Worm (Caenorhabditis elegans) whole organism, young adult: ENCODE measurements around the gene hira-1.

Experiments used
- B0019.2 ChIP-seq: fragments of 200-800 bp; sonication (Bioruptor generic); conservative IDR thresholded peaks from 2 replicates; pipeline ENCODE4 v1.3.6; 2022; ENCODE audit warnings: missing genetic modification reagents, missing genetic modification characterization, missing compliant biosample characterization
- B0261.1 ChIP-seq: sonication (generic microtip); optimal IDR thresholded peaks from 2 replicates; lab custom pipeline; 2016; ENCODE audit warnings: mild to moderate bottlenecking, missing genetic modification characterization, moderate library complexity, missing compliant biosample characterization
- C17E4.6 ChIP-seq: fragments of 200-800 bp; sonication (Bioruptor generic); IDR thresholded peaks from 2 replicates; pipeline ENCODE4 v1.3.6; 2022; ENCODE audit warnings: missing genetic modification reagents, missing genetic modification characterization, missing compliant biosample characterization
- D2030.7 ChIP-seq: fragments of 200-800 bp; sonication (Bioruptor generic); IDR thresholded peaks from 2 replicates; pipeline ENCODE4 v1.3.6; 2022; ENCODE audit warnings: missing genetic modification reagents, missing genetic modification characterization, missing compliant biosample characterization
- F33H1.4 ChIP-seq: fragments of 200-800 bp; sonication (Bioruptor generic); IDR thresholded peaks from 2 replicates; pipeline ENCODE4 v1.3.6; 2022; ENCODE audit warnings: missing genetic modification reagents, missing genetic modification characterization, missing compliant biosample characterization
- F39B2.1 ChIP-seq: fragments of 200-800 bp; sonication (Bioruptor generic); IDR thresholded peaks from 2 replicates; pipeline ENCODE4 v1.3.6; 2022; ENCODE audit warnings: missing genetic modification reagents, missing genetic modification characterization, missing compliant biosample characterization
- F52B5.7 ChIP-seq: sonication (generic microtip); optimal IDR thresholded peaks from 2 replicates; lab custom pipeline; 2016; ENCODE audit warnings: mild to moderate bottlenecking, missing genetic modification characterization, missing compliant biosample characterization
- K11D2.4 ChIP-seq: fragments of 200-800 bp; sonication (Bioruptor generic); IDR thresholded peaks from 2 replicates; pipeline ENCODE4 v1.3.6; 2022; ENCODE audit warnings: missing genetic modification reagents, missing genetic modification characterization, missing compliant biosample characterization
- Y53F4B.3 ChIP-seq: fragments of 200-800 bp; sonication (Bioruptor generic); IDR thresholded peaks from 2 replicates; pipeline ENCODE4 v1.3.6; 2022; ENCODE audit warnings: missing genetic modification reagents, missing genetic modification characterization, missing compliant biosample characterization
- Y67H2A.10 ChIP-seq: fragments of 200-800 bp; sonication (Bioruptor generic); conservative IDR thresholded peaks from 2 replicates; pipeline ENCODE4 v1.3.6; 2022; ENCODE audit warnings: missing genetic modification reagents, missing genetic modification characterization, missing compliant biosample characterization
- Y79H2A.3 ChIP-seq: fragments of 200-800 bp; sonication (Bioruptor generic); conservative IDR thresholded peaks from 2 replicates; pipeline ENCODE4 v1.3.6; 2022; ENCODE audit warnings: missing genetic modification reagents, missing genetic modification characterization, missing compliant biosample characterization
- aptf-3 ChIP-seq: fragments of 200-800 bp; sonication (Bioruptor generic); IDR thresholded peaks from 2 replicates; pipeline ENCODE4 v1.3.6; 2022; ENCODE audit warnings: missing genetic modification characterization, missing compliant biosample characterization
- bed-2 ChIP-seq: fragments of 200-800 bp; sonication (Bioruptor generic); IDR thresholded peaks from 2 replicates; pipeline ENCODE4 v1.3.6; 2022; ENCODE audit warnings: missing genetic modification reagents, missing genetic modification characterization, missing compliant biosample characterization
- ccch-3 ChIP-seq: fragments of 200-800 bp; sonication (Bioruptor generic); optimal IDR thresholded peaks from 2 replicates; lab custom pipeline; 2018; ENCODE audit warnings: mild to moderate bottlenecking, missing genetic modification characterization, missing compliant biosample characterization
- ceh-100 ChIP-seq: fragments of 200-800 bp; sonication (Bioruptor generic); IDR thresholded peaks from 2 replicates; pipeline ENCODE4 v1.3.6; 2022; ENCODE audit warnings: missing genetic modification reagents, missing genetic modification characterization, missing compliant biosample characterization
- ceh-27 ChIP-seq: fragments of 200-800 bp; sonication (Bioruptor generic); optimal IDR thresholded peaks from 2 replicates; lab custom pipeline; 2018; ENCODE audit warnings: mild to moderate bottlenecking, missing genetic modification characterization, moderate library complexity, missing compliant biosample characterization
- ceh-58 ChIP-seq: fragments of 200-800 bp; sonication (Bioruptor generic); IDR thresholded peaks from 2 replicates; pipeline ENCODE4 v1.3.6; 2022; ENCODE audit warnings: missing genetic modification characterization, missing compliant biosample characterization
- ceh-79 ChIP-seq: sonication (generic microtip); optimal IDR thresholded peaks from 2 replicates; lab custom pipeline; 2017; ENCODE audit warnings: mild to moderate bottlenecking, missing genetic modification characterization, missing compliant biosample characterization
- die-1 ChIP-seq: sonication (generic microtip); optimal IDR thresholded peaks from 2 replicates; lab custom pipeline; 2016; ENCODE audit warnings: missing genotype, mild to moderate bottlenecking, missing genetic modification characterization, missing compliant biosample characterization
- fkh-3 ChIP-seq: sonication (generic microtip); optimal IDR thresholded peaks from 2 replicates; lab custom pipeline; 2016; ENCODE audit warnings: mild to moderate bottlenecking, missing genetic modification characterization, missing compliant biosample characterization
- him-1 ChIP-seq: sonication (generic microtip); optimal IDR thresholded peaks from 2 replicates; lab custom pipeline; 2016; ENCODE audit warnings: missing genotype, missing genetic modification reagents, missing genetic modification characterization, missing compliant biosample characterization
- hlh-26 ChIP-seq: fragments of 200-800 bp; sonication (Bioruptor generic); conservative IDR thresholded peaks from 2 replicates; pipeline ENCODE4 v1.3.6; 2022; ENCODE audit warnings: missing genetic modification reagents, missing genetic modification characterization, missing compliant biosample characterization
- hmg-20 ChIP-seq: fragments of 200-800 bp; sonication (Bioruptor generic); IDR thresholded peaks from 2 replicates; pipeline ENCODE4 v1.3.6; 2022; ENCODE audit warnings: missing genetic modification reagents, missing genetic modification characterization, missing compliant biosample characterization
- let-607 ChIP-seq, 2 experiments: fragments of 200-800 bp in 1 of 2; sonication (Bioruptor generic) in 1 of 2; sonication (generic microtip) in 1 of 2; optimal IDR thresholded peaks; 2 replicates each; lab custom pipeline; 2016 to 2018; ENCODE audit warnings: mild to moderate bottlenecking in 2 of 2, missing compliant biosample characterization in 2 of 2, missing genetic modification characterization in 2 of 2, moderate library complexity in 2 of 2, missing genotype in 1 of 2
- lin-26 ChIP-seq: fragments of 200-800 bp; sonication (Bioruptor generic); IDR thresholded peaks from 2 replicates; pipeline ENCODE4 v1.3.6; 2022; ENCODE audit warnings: missing genetic modification reagents, missing genetic modification characterization, missing compliant biosample characterization
- lin-35 ChIP-seq, 3 experiments: fragments of 150-350 bp in 2 of 3; sonication (generic microtip) in 1 of 3; optimal IDR thresholded peaks; 2 replicates each; lab custom pipeline; 2014 to 2018; ENCODE audit warnings: missing biosample characterization in 3 of 3, missing genetic modification characterization in 3 of 3, missing genetic modification reagents in 3 of 3
- lin-40 ChIP-seq: sonication (generic microtip); optimal IDR thresholded peaks from 2 replicates; lab custom pipeline; 2016; ENCODE audit warnings: missing genetic modification characterization, mild to moderate bottlenecking, missing compliant biosample characterization, missing genotype, missing genetic modification reagents
- lsl-1 ChIP-seq: fragments of 200-800 bp; sonication (Bioruptor generic); optimal IDR thresholded peaks from 2 replicates; lab custom pipeline; 2018; ENCODE audit warnings: mild to moderate bottlenecking, missing genetic modification characterization, moderate library complexity, missing compliant biosample characterization
- lsy-27 ChIP-seq: sonication (generic microtip); optimal IDR thresholded peaks from 2 replicates; lab custom pipeline; 2017; ENCODE audit warnings: missing genetic modification characterization, mild to moderate bottlenecking, missing compliant biosample characterization, antibody characterized with exemption, missing genotype, borderline replicate concordance; ENCODE audit not compliant: insufficient read depth
- madf-10 ChIP-seq: sonication (generic microtip); optimal IDR thresholded peaks from 2 replicates; lab custom pipeline; 2016; ENCODE audit warnings: mild to moderate bottlenecking, missing genetic modification characterization, missing compliant biosample characterization
- madf-6 ChIP-seq: fragments of 200-800 bp; sonication (Bioruptor generic); IDR thresholded peaks from 2 replicates; pipeline ENCODE4 v1.3.6; 2022; ENCODE audit warnings: missing genetic modification reagents, missing genetic modification characterization, missing compliant biosample characterization
- madf-8 ChIP-seq: fragments of 200-800 bp; sonication (Bioruptor generic); conservative IDR thresholded peaks from 2 replicates; pipeline ENCODE4 v1.3.6; 2022; ENCODE audit warnings: missing genetic modification reagents, missing genetic modification characterization, missing compliant biosample characterization
- nfya-1 ChIP-seq: sonication (generic microtip); optimal IDR thresholded peaks from 2 replicates; lab custom pipeline; 2017; ENCODE audit warnings: antibody characterized with exemption, missing compliant biosample characterization, missing genetic modification characterization, borderline replicate concordance; ENCODE audit not compliant: insufficient read depth
- nfya-2 ChIP-seq: fragments of 200-800 bp; sonication (Bioruptor generic); IDR thresholded peaks from 2 replicates; pipeline ENCODE4 v1.3.6; 2022; ENCODE audit warnings: missing genetic modification reagents, missing genetic modification characterization, missing compliant biosample characterization
- nfyb-1 ChIP-seq: fragments of 200-800 bp; sonication (Bioruptor generic); IDR thresholded peaks from 2 replicates; pipeline ENCODE4 v1.3.6; 2022; ENCODE audit warnings: missing genetic modification reagents, missing genetic modification characterization, missing compliant biosample characterization
- nhr-27 ChIP-seq: fragments of 200-800 bp; sonication (Bioruptor generic); optimal IDR thresholded peaks from 2 replicates; lab custom pipeline; 2018; ENCODE audit warnings: mild to moderate bottlenecking, missing genetic modification characterization, moderate library complexity, missing compliant biosample characterization
- nhr-90 ChIP-seq: sonication (generic microtip); optimal IDR thresholded peaks from 2 replicates; lab custom pipeline; 2016; ENCODE audit warnings: missing genotype, mild to moderate bottlenecking, missing genetic modification characterization, missing compliant biosample characterization
- rec-8 ChIP-seq, 2 experiments: sonication (generic microtip); optimal IDR thresholded peaks; 2 replicates each; lab custom pipeline; 2016; ENCODE audit warnings: mild to moderate bottlenecking in 2 of 2, missing genetic modification characterization in 2 of 2, missing genetic modification reagents in 2 of 2, missing genotype in 2 of 2, missing biosample characterization in 1 of 2, missing compliant biosample characterization in 1 of 2, moderate library complexity in 1 of 2
- repo-1 ChIP-seq: sonication (generic microtip); optimal IDR thresholded peaks from 2 replicates; lab custom pipeline; 2017; ENCODE audit warnings: mild to moderate bottlenecking, missing genetic modification characterization, missing compliant biosample characterization
- rpc-1 ChIP-seq, 2 experiments: fragments of 150-350 bp in 1 of 2; sonication (generic microtip) in 1 of 2; optimal IDR thresholded peaks; 2 replicates each; lab custom pipeline; 2014 to 2018; ENCODE audit warnings: missing biosample characterization in 1 of 2, missing genetic modification characterization in 1 of 2, missing genetic modification reagents in 1 of 2, missing genotype in 1 of 2
- snpc-3.4 ChIP-seq: sonication (generic microtip); optimal IDR thresholded peaks from 2 replicates; lab custom pipeline; 2017; ENCODE audit warnings: missing genetic modification characterization, mild to moderate bottlenecking, missing compliant biosample characterization, antibody characterized with exemption, moderate library complexity, missing genotype, missing genetic modification reagents
- tbx-9 ChIP-seq: sonication (generic microtip); optimal IDR thresholded peaks from 2 replicates; lab custom pipeline; 2016; ENCODE audit warnings: borderline replicate concordance, missing genetic modification characterization, inconsistent platforms, missing compliant biosample characterization
- tlf-1 ChIP-seq: fragments of 200-800 bp; sonication (Bioruptor generic); optimal IDR thresholded peaks from 2 replicates; lab custom pipeline; 2018; ENCODE audit warnings: mild to moderate bottlenecking, missing genetic modification characterization, missing compliant biosample characterization
- unc-62 ChIP-seq: fragments of 150-350 bp; optimal IDR thresholded peaks from 2 replicates; lab custom pipeline; 2014; ENCODE audit warnings: missing biosample characterization, missing genetic modification reagents, missing genetic modification characterization
- zfh-2 ChIP-seq: fragments of 200-800 bp; sonication (Bioruptor generic); conservative IDR thresholded peaks from 2 replicates; pipeline ENCODE4 v1.3.6; 2022; ENCODE audit warnings: missing genetic modification reagents, missing genetic modification characterization, missing compliant biosample characterization
- ztf-18 ChIP-seq: sonication (generic microtip); optimal IDR thresholded peaks from 2 replicates; lab custom pipeline; 2016; ENCODE audit warnings: missing genotype, mild to moderate bottlenecking, missing genetic modification characterization, missing compliant biosample characterization
- ztf-26 ChIP-seq: sonication (generic microtip); optimal IDR thresholded peaks from 2 replicates; lab custom pipeline; 2017; ENCODE audit warnings: missing genetic modification characterization, missing compliant biosample characterization

hira-1 gene

ce11 chrIII:5172470-5172869, 18.5 kb upstream of the hira-1 start, which contains the start of gene K10D2.5 (continued):
- no peak for TF ChIP-seq hlh-26 (GFP tag; lab: Robert Waterston, UW)
- TF ChIP-seq nfya-2 (GFP tag; lab: Robert Waterston, UW) = no peak
- TF ChIP-seq B0261.1 (tag; lab: Kevin White, UChicago) = peak; percentile 11
- TF ChIP-seq Y79H2A.3 (GFP tag; lab: Robert Waterston, UW) = peak; percentile 87
- TF ChIP-seq F39B2.1 (GFP tag; lab: Robert Waterston, UW) = peak; percentile 77; the same call in 1 of the 2 replicates
- peak; percentile 20 to 65 for TF ChIP-seq let-607 (tag; optimal IDR thresholded peaks at IDR 0.05; lab: Kevin White, UChicago)
- no peak for TF ChIP-seq nhr-90
- peak; percentile 96 for TF ChIP-seq B0019.2
- TF ChIP-seq Y53F4B.3 (GFP tag; lab: Robert Waterston, UW) = peak; percentile 86
- TF ChIP-seq nfyb-1 (GFP tag; lab: Robert Waterston, UW) = peak; percentile 94
- peak; percentile 25 for TF ChIP-seq ztf-26
- peak; percentile 94 for TF ChIP-seq K11D2.4 (GFP tag; lab: Robert Waterston, UW)
- peak; percentile 89 for TF ChIP-seq rec-8 (tag; optimal IDR thresholded peaks at IDR 0.05; lab: Kevin White, UChicago)
- peak; percentile 81 for TF ChIP-seq lin-26
- no peak for TF ChIP-seq nhr-27 (tag; lab: Kevin White, UChicago)
- TF ChIP-seq ccch-3 = peak; percentile 95
- peak; percentile 92 for TF ChIP-seq madf-10 (tag; lab: Kevin White, UChicago)
- peak; percentile 68 for TF ChIP-seq F52B5.7 (tag; lab: Kevin White, UChicago)
- TF ChIP-seq snpc-3.4 (tag; lab: Kevin White, UChicago) = peak; percentile 71
- peak; percentile 82 for TF ChIP-seq hmg-20 (GFP tag; lab: Robert Waterston, UW)
- peak; percentile 77 for TF ChIP-seq madf-8
- peak; percentile 99 for TF ChIP-seq D2030.7 (GFP tag; lab: Robert Waterston, UW)
- TF ChIP-seq him-1 (tag; lab: Kevin White, UChicago) = peak; percentile 8
- TF ChIP-seq Y67H2A.10 (GFP tag; lab: Robert Waterston, UW) = peak; percentile 97
- TF ChIP-seq die-1 (tag; lab: Kevin White, UChicago) = peak; percentile 60
- TF ChIP-seq rpc-1 (optimal IDR thresholded peaks at IDR 0.05; lab: Kevin White, UChicago) = no peak
- TF ChIP-seq rpc-1 (tag; optimal IDR thresholded peaks at IDR 0.05; lab: Kevin White, UChicago) = no peak
- TF ChIP-seq fkh-3 (tag; lab: Kevin White, UChicago) = no peak
- TF ChIP-seq madf-6 (GFP tag; lab: Robert Waterston, UW) = peak; percentile 88
- peak; percentile 81 for TF ChIP-seq tlf-1 (GFP tag; lab: Kevin White, UChicago)
- TF ChIP-seq ceh-27 (GFP tag; lab: Kevin White, UChicago) = peak; percentile 99
- TF ChIP-seq lin-35 (GFP tag; optimal IDR thresholded peaks at IDR 0.05; lab: Kevin White, UChicago) = peak in 1 of 3 experiments; percentile 80
- no peak for TF ChIP-seq nfya-1 (tag; lab: Kevin White, UChicago)
- peak; percentile 80 for TF ChIP-seq lin-40 (tag; lab: Kevin White, UChicago)
- peak; percentile 92 for TF ChIP-seq C17E4.6 (GFP tag; lab: Robert Waterston, UW)
- TF ChIP-seq ceh-100 = peak; percentile 99
- TF ChIP-seq ztf-18 (tag; lab: Kevin White, UChicago) = peak; percentile 82
- no peak for TF ChIP-seq ceh-58 (GFP tag; lab: Robert Waterston, UW)
- TF ChIP-seq unc-62 = no peak
- TF ChIP-seq F33H1.4 (GFP tag; lab: Robert Waterston, UW) = peak; percentile 83
- no peak for TF ChIP-seq tbx-9 (tag; lab: Kevin White, UChicago)
- no peak for TF ChIP-seq ceh-79 (tag; lab: Kevin White, UChicago)
- peak; percentile 63; the same call in 1 of the 2 replicates for TF ChIP-seq aptf-3 (GFP tag; lab: Robert Waterston, UW)
- TF ChIP-seq repo-1 = no peak
- TF ChIP-seq lsy-27 (tag; lab: Kevin White, UChicago) = no peak
- peak; percentile 88 for TF ChIP-seq zfh-2
- TF ChIP-seq bed-2 = peak; percentile 98
- TF ChIP-seq lsl-1 (GFP tag; lab: Kevin White, UChicago) = peak; percentile 77
